Fruit fly (Drosophila melanogaster) Kc167 (cell line): ENCODE results near the gene AdipoR.

Source experiments
- Myc ChIP-seq: fragments of >200 bp; optimal IDR thresholded peaks from 2 replicates; lab custom pipeline; 2017; ENCODE audit warnings: missing external identifiers
- Sin3A ChIP-seq: fragments of >200 bp; optimal IDR thresholded peaks from 2 replicates; lab custom pipeline; 2018; ENCODE audit warnings: missing external identifiers
- h ChIP-seq: fragments of >200 bp; optimal IDR thresholded peaks from 3 replicates; lab custom pipeline; 2018; ENCODE audit warnings: missing external identifiers

- no peak for TF ChIP-seq h (lab: Kevin White, UChicago)
- no peak for TF ChIP-seq Myc (lab: Kevin White, UChicago)
- no peak for TF ChIP-seq Sin3A (lab: Kevin White, UChicago)
These were observed 9.6 kb upstream of the AdipoR start for dm6 chr3R:22557100-22557741.
